Worm (Caenorhabditis elegans): ENCODE data around the gene C25A8.2.

The C25A8.2 gene

DNA sequence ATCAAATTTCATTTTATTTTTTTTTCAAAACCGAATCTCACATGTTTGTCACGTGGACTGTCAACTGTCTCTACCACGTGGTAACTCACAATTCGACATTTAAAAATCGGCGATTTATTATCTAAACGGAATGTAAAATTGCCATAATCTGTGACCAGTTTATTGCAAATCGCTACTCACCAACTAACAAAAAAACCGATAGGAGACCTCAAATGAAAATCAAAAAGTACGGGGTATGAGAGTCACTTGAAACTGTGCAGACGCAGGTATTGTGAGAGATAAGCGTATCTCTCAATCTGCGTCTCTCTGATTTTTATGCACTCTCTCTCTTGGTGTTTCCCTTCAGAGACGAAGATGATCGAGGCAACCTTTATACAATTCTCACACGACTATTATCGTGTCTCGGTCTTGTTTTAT, 38.1 kb downstream of the C25A8.2 start (continued):
- TF ChIP-seq elt-3 (tag; optimal IDR thresholded peaks at IDR 0.05) (peak in 1 of 3 experiments; percentile 75), ama-1 (optimal IDR thresholded peaks at IDR 0.05) (no peak), fos-1 (tag; optimal IDR thresholded peaks at IDR 0.05) (no peak), tbx-2 (tag; optimal IDR thresholded peaks at IDR 0.05) (no peak), ztf-11 (tag; optimal IDR thresholded peaks at IDR 0.05) (no peak), pqm-1 (tag; optimal IDR thresholded peaks at IDR 0.05) (peak; percentile 92), elt-1 (tag; optimal IDR thresholded peaks at IDR 0.05) (peak; percentile 67), unc-39 (tag; optimal IDR thresholded peaks at IDR 0.05) (no peak), ceh-28 (tag; optimal IDR thresholded peaks at IDR 0.05) (peak; percentile 51), nhr-11 (tag; optimal IDR thresholded peaks at IDR 0.05) (no peak), sea-2 (GFP tag; optimal IDR thresholded peaks at IDR 0.05) (no peak), ztf-4 (tag; optimal IDR thresholded peaks at IDR 0.05) (peak; percentile 16)

DNA sequence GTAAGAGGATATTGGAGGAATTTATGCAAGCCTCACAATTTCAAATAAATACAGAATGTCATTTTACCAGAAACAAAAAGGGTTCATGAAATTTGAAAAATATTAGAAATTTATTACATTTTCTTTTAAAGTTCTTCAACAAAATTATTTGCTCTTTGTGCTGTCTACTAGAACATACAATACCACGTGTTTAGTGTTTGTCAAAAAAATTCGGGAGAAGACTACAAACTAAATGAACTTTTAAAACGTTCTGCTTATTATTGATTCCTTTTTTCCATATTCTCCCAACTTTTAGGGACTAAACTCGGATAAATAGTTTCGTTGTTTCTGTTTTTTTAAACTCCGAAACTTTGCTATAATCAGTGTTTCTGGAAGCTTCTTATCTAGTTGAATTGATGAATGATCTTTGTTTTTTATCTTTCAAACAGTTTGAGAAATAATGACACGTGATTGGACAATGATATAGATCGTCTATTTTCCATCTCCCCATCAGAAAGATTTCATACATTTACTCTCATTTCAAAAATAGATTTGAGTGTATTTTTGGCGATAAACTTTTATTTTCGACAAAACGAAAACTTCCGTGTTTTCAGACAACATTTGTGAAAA, 39.1 kb downstream of the C25A8.2 start:
- peak; percentile 59 for TF ChIP-seq elt-2 (tag; optimal IDR thresholded peaks at IDR 0.05)
- no peak for TF ChIP-seq nhr-11 (tag; optimal IDR thresholded peaks at IDR 0.05)
- TF ChIP-seq pha-4 (tag; optimal IDR thresholded peaks at IDR 0.05), result peak; percentile 54
- TF ChIP-seq pqm-1 (tag; optimal IDR thresholded peaks at IDR 0.05), result peak; percentile 19
- TF ChIP-seq lsy-12 (tag; optimal IDR thresholded peaks at IDR 0.05), result peak; percentile 41
- TF ChIP-seq nhr-23 (tag; optimal IDR thresholded peaks at IDR 0.05), result peak; percentile 50

DNA sequence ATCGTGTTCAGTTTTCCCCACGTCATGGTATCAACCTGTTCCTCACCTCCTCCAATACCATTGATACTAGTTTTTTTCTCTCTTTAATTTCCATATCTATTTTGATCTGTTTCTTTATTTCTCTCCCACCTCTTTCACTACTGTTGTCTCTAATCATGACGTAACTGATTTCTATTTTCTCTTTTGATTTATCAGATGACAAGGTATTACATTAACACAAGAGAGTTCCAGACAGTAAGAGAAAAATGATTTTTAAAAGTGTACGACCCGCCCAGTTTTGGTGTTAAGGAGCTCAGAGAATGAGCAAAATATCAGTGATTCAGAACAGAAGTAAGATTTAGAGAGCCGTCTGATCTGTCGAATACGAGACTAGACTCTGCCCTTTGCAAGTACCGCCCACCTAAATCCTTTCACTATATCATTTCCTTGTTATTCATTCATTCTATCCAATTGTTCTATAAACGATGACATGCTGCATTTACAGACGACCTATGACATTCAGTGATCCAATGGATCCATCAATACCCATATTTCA, 40.1 kb downstream of the C25A8.2 start, which contains the start of gene nhr-105:
Gene nhr-105, plus strand, starts transcription at position 485 of the 535 bp plus-strand sequence.
- no peak for TF ChIP-seq mdl-1 (tag; optimal IDR thresholded peaks at IDR 0.05)
- TF ChIP-seq daf-12 (tag; optimal IDR thresholded peaks at IDR 0.05), result no peak
- peak; percentile 65 for TF ChIP-seq egl-27 (tag; optimal IDR thresholded peaks at IDR 0.05)
- peak; percentile 46 for TF ChIP-seq unc-62 (GFP tag; optimal IDR thresholded peaks at IDR 0.05)
- TF ChIP-seq nhr-28 (tag; optimal IDR thresholded peaks at IDR 0.05), result no peak
- TF ChIP-seq zag-1 (tag; optimal IDR thresholded peaks at IDR 0.05), result no peak
- TF ChIP-seq fos-1 (tag; optimal IDR thresholded peaks at IDR 0.05), result no peak
- TF ChIP-seq lin-15B (tag; optimal IDR thresholded peaks at IDR 0.05), result no peak
- TF ChIP-seq nhr-67 (tag; optimal IDR thresholded peaks at IDR 0.05), result no peak
- peak; percentile 55 for TF ChIP-seq nhr-43 (tag; optimal IDR thresholded peaks at IDR 0.05; ENCODE audit: poor library complexity, severe bottlenecking)
- TF ChIP-seq nhr-11 (tag; optimal IDR thresholded peaks at IDR 0.05), result no peak
- no peak for TF ChIP-seq aly-2 (tag; optimal IDR thresholded peaks at IDR 0.05)
- TF ChIP-seq unc-39 (tag; optimal IDR thresholded peaks at IDR 0.05), result no peak
- no peak for TF ChIP-seq eor-1 (tag; optimal IDR thresholded peaks at IDR 0.05)
- TF ChIP-seq ZK546.5 (tag; optimal IDR thresholded peaks at IDR 0.05), result no peak
- no peak for TF ChIP-seq ztf-11 (tag; optimal IDR thresholded peaks at IDR 0.05)
- TF ChIP-seq ceh-9 (tag; optimal IDR thresholded peaks at IDR 0.05), result no peak
- no peak for TF ChIP-seq mml-1 (tag; optimal IDR thresholded peaks at IDR 0.05)
- peak; percentile 71 for TF ChIP-seq ama-1 (optimal IDR thresholded peaks at IDR 0.05)
- TF ChIP-seq hmg-11 (tag; optimal IDR thresholded peaks at IDR 0.05), result no peak
- peak; percentile 11 for TF ChIP-seq fkh-10 (GFP tag; optimal IDR thresholded peaks at IDR 0.05)
- TF ChIP-seq nhr-25 (tag; optimal IDR thresholded peaks at IDR 0.05), result peak; percentile 67
- TF ChIP-seq nhr-12 (tag; optimal IDR thresholded peaks at IDR 0.05), result no peak
- TF ChIP-seq R02D3.7 (tag; optimal IDR thresholded peaks at IDR 0.05), result no peak
- no peak for TF ChIP-seq ztf-4 (tag; optimal IDR thresholded peaks at IDR 0.05)
- peak; percentile 86 for TF ChIP-seq elt-2 (tag; optimal IDR thresholded peaks at IDR 0.05)
- TF ChIP-seq snpc-4 (tag; optimal IDR thresholded peaks at IDR 0.05), result peak; percentile 45
- no peak for TF ChIP-seq egl-5 (tag; optimal IDR thresholded peaks at IDR 0.05)
- peak in 1 of 3 experiments; percentile 2 for TF ChIP-seq elt-3 (tag; optimal IDR thresholded peaks at IDR 0.05)
- TF ChIP-seq lsy-12 (tag; optimal IDR thresholded peaks at IDR 0.05), result peak; percentile 44
- no peak for TF ChIP-seq lin-39 (tag; optimal IDR thresholded peaks at IDR 0.05)
- TF ChIP-seq ceh-28 (tag; optimal IDR thresholded peaks at IDR 0.05), result peak; percentile 70
- no peak for TF ChIP-seq ceh-16 (tag; optimal IDR thresholded peaks at IDR 0.05)
- no peak for TF ChIP-seq ceh-82 (tag; optimal IDR thresholded peaks at IDR 0.05)
- no peak for TF ChIP-seq fkh-2 (tag; optimal IDR thresholded peaks at IDR 0.05)
- no peak for TF ChIP-seq elt-1 (tag; optimal IDR thresholded peaks at IDR 0.05)
- TF ChIP-seq nhr-23 (tag; optimal IDR thresholded peaks at IDR 0.05), result peak; percentile 74
- TF ChIP-seq pha-4 (tag; optimal IDR thresholded peaks at IDR 0.05), result peak; percentile 40
- peak; percentile 59 for TF ChIP-seq jun-1 (tag; optimal IDR thresholded peaks at IDR 0.05)
- TF ChIP-seq pqm-1 (tag; optimal IDR thresholded peaks at IDR 0.05), result peak; percentile 86
- TF ChIP-seq tbx-2 (tag; optimal IDR thresholded peaks at IDR 0.05), result no peak
- TF ChIP-seq nhr-76 (tag; optimal IDR thresholded peaks at IDR 0.05), result no peak
- no peak for TF ChIP-seq skn-1 (tag; optimal IDR thresholded peaks at IDR 0.05)
- no peak for TF ChIP-seq sea-2 (GFP tag; optimal IDR thresholded peaks at IDR 0.05)
- no peak for TF ChIP-seq nhr-237 (tag; optimal IDR thresholded peaks at IDR 0.05)
- peak; percentile 39 for TF ChIP-seq nfya-1 (tag; optimal IDR thresholded peaks at IDR 0.05; ENCODE audit: insufficient read depth)
- TF ChIP-seq nhr-77 (tag; optimal IDR thresholded peaks at IDR 0.05), result no peak

Measured in whole organism, L3 larva.